ENCODE assay signal across 1 fruit fly cellular context in the genomic region with DNA sequence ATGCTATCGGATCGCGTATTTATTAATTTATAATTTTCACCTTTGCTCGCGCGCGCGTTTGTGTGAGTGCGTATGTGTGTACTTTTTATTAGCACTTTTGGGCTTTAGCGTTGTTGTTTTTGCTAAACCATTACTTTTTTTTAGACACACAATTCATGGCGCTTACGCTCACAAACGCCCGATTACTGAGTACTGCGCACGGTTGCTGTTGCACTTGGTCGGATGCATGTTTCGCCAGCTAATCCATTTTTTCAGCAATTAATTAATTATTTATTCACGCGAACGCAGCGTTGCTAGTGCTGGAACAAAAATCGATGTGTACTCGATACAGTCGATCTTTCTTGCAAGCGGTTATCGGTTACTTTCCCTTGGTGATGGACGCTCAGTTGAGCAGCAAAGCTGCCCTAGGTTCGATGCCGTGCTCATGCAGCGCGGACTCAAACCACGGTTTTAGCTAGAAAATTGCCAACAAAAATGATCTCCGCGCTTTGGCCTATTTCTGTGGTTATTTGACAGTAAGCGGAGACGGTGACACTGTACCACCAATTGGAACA.
TF ChIP-seq lines count a peak whose summit lies in the region.

TSS of gene smg (minus strand) at position 304 of the 554 bp plus-strand sequence.
TSS of gene CG5087 (plus strand) at position 499 of the 554 bp plus-strand sequence.

TF ChIP-seq in whole organism, embryonic, 481 proteins besides CTCF, POLR2A, EP300 and RAD21 (continued from another document and continues in another):
- TF ChIP-seq Hsf (GFP tag; optimal IDR thresholded peaks at IDR 0.05; lab: Kevin White, UChicago) (peak; percentile 19), CG33213 (GFP tag; optimal IDR thresholded peaks at IDR 0.05; lab: Kevin White, UChicago) (peak; percentile 93), CG15696 (tag; optimal IDR thresholded peaks at IDR 0.05; lab: Kevin White, UChicago) (no peak), sens-2 (GFP tag; IDR thresholded peaks at IDR 0.05; lab: Robert Waterston, UW) (no peak), Hand (GFP tag; optimal IDR thresholded peaks at IDR 0.05; lab: Kevin White, UChicago) (no peak), jumu (GFP tag; optimal IDR thresholded peaks at IDR 0.05; lab: Kevin White, UChicago) (peak; percentile 66), Xbp1 (GFP tag; optimal IDR thresholded peaks at IDR 0.05; lab: Kevin White, UChicago) (peak; percentile 67), lov (optimal IDR thresholded peaks at IDR 0.05; lab: Kevin White, UChicago) (no peak), lov (GFP tag; IDR thresholded peaks at IDR 0.05; lab: Robert Waterston, UW) (no peak), NC2α (GFP tag; optimal IDR thresholded peaks at IDR 0.05; lab: Kevin White, UChicago) (no peak), dati (GFP tag; IDR thresholded peaks at IDR 0.05; lab: Robert Waterston, UW) (no peak), CG15514 (GFP tag; optimal IDR thresholded peaks at IDR 0.05; lab: Kevin White, UChicago) (peak; percentile 78), vvl (GFP tag; IDR thresholded peaks at IDR 0.05; lab: Robert Waterston, UW) (peak; percentile 85), HLH54F (GFP tag; optimal IDR thresholded peaks at IDR 0.05; lab: Kevin White, UChicago) (peak; percentile 61), sqz (GFP tag; optimal IDR thresholded peaks at IDR 0.05; lab: Kevin White, UChicago) (no peak), ab (GFP tag; optimal IDR thresholded peaks at IDR 0.05; lab: Kevin White, UChicago) (no peak), Nf-YB (GFP tag; optimal IDR thresholded peaks at IDR 0.05; lab: Kevin White, UChicago) (peak; percentile 2), mirr (GFP tag; optimal IDR thresholded peaks at IDR 0.05; lab: Kevin White, UChicago) (no peak), ash1 (GFP tag; optimal IDR thresholded peaks at IDR 0.05; lab: Kevin White, UChicago) (peak; percentile 24), CG32767 (GFP tag; IDR thresholded peaks at IDR 0.05; lab: Robert Waterston, UW) (no peak), CG2120 (GFP tag; optimal IDR thresholded peaks at IDR 0.05; lab: Kevin White, UChicago) (peak; percentile 72), B-H2 (GFP tag; optimal IDR thresholded peaks at IDR 0.05; lab: Kevin White, UChicago) (peak; percentile 64), nom (GFP tag; optimal IDR thresholded peaks at IDR 0.05; lab: Kevin White, UChicago) (peak; percentile 0), CG15269 (tag; optimal IDR thresholded peaks at IDR 0.05; lab: Kevin White, UChicago) (no peak), Stat92E (GFP tag; optimal IDR thresholded peaks at IDR 0.05; lab: Kevin White, UChicago) (peak in 1 of 3 experiments; percentile 52), sisA (GFP tag; IDR thresholded peaks at IDR 0.05; lab: Robert Waterston, UW) (0 out of 2 replicates have a peak, but pooled peaks have one; percentile 23), her (GFP tag; optimal IDR thresholded peaks at IDR 0.05; lab: Kevin White, UChicago) (peak; percentile 68), CG11398 (GFP tag; optimal IDR thresholded peaks at IDR 0.05; lab: Kevin White, UChicago) (peak; percentile 56), CG18262 (tag; optimal IDR thresholded peaks at IDR 0.05; lab: Kevin White, UChicago) (peak; percentile 25), BEAF-32 (GFP tag; optimal IDR thresholded peaks at IDR 0.05; lab: Kevin White, UChicago) (peak; percentile 76), pb (GFP tag; optimal IDR thresholded peaks at IDR 0.05; lab: Kevin White, UChicago) (no peak), trem (tag; optimal IDR thresholded peaks at IDR 0.05; lab: Kevin White, UChicago) (peak; percentile 86), CG6689 (GFP tag; IDR thresholded peaks at IDR 0.05; lab: Robert Waterston, UW) (no peak), Lhr (GFP tag; optimal IDR thresholded peaks at IDR 0.05; lab: Kevin White, UChicago) (peak; percentile 97), Dp (GFP tag; optimal IDR thresholded peaks at IDR 0.05; lab: Kevin White, UChicago) (peak; percentile 56), danr (GFP tag; IDR thresholded peaks at IDR 0.05; lab: Robert Waterston, UW) (no peak), CG18619 (GFP tag; optimal IDR thresholded peaks at IDR 0.05; lab: Kevin White, UChicago) (no peak), CG14441 (GFP tag; IDR thresholded peaks at IDR 0.05; lab: Robert Waterston, UW) (0 out of 2 replicates have a peak, but pooled peaks have one; percentile 25), Dfd (GFP tag; optimal IDR thresholded peaks at IDR 0.05; lab: Kevin White, UChicago) (no peak), CG10959 (GFP tag; IDR thresholded peaks at IDR 0.05; lab: Robert Waterston, UW) (no peak), CG15479 (GFP tag; optimal IDR thresholded peaks at IDR 0.05; lab: Kevin White, UChicago) (no peak), abd-A (tag; optimal IDR thresholded peaks at IDR 0.05; lab: Kevin White, UChicago) (peak; percentile 96), CG13775 (GFP tag; optimal IDR thresholded peaks at IDR 0.05; lab: Kevin White, UChicago) (no peak), CG17361 (GFP tag; IDR thresholded peaks at IDR 0.05; lab: Robert Waterston, UW) (peak; percentile 11; the same call in 1 of the 3 replicates), CG6791 (GFP tag; IDR thresholded peaks at IDR 0.05; lab: Robert Waterston, UW; ENCODE audit: partially characterized antibody) (peak; percentile 85), lmd (GFP tag; IDR thresholded peaks at IDR 0.05; lab: Robert Waterston, UW) (peak; percentile 19; the same call in 1 of the 2 replicates), da (GFP tag; optimal IDR thresholded peaks at IDR 0.05; lab: Kevin White, UChicago) (peak; percentile 16), CG3407 (GFP tag; optimal IDR thresholded peaks at IDR 0.05; lab: Kevin White, UChicago) (no peak), CG5180 (GFP tag; optimal IDR thresholded peaks at IDR 0.05; lab: Kevin White, UChicago) (no peak), Awh (GFP tag; IDR thresholded peaks at IDR 0.05; lab: Robert Waterston, UW) (no peak), zen (tag; optimal IDR thresholded peaks at IDR 0.05; lab: Kevin White, UChicago) (peak; percentile 68), CG8290 (GFP tag; optimal IDR thresholded peaks at IDR 0.05; lab: Kevin White, UChicago) (peak; percentile 30), CG8290 (tag; optimal IDR thresholded peaks at IDR 0.05; lab: Kevin White, UChicago) (no peak), NFAT (GFP tag; IDR thresholded peaks at IDR 0.05; lab: Robert Waterston, UW) (peak; percentile 71), CG13894 (tag; optimal IDR thresholded peaks at IDR 0.05; lab: Kevin White, UChicago) (no peak), Gug (GFP tag; IDR thresholded peaks at IDR 0.05; lab: Robert Waterston, UW) (peak; percentile 55; the same call in 1 of the 4 replicates), CG12236 (GFP tag; optimal IDR thresholded peaks at IDR 0.05; lab: Kevin White, UChicago) (no peak), D (optimal IDR thresholded peaks at IDR 0.05; lab: Kevin White, UChicago) (no peak), D (GFP tag; optimal IDR thresholded peaks at IDR 0.05; lab: Kevin White, UChicago) (no peak), Dbx (GFP tag; IDR thresholded peaks at IDR 0.05; lab: Robert Waterston, UW) (peak; percentile 69), CG17612 (GFP tag; IDR thresholded peaks at IDR 0.05; lab: Robert Waterston, UW) (no peak), CG30431 (GFP tag; optimal IDR thresholded peaks at IDR 0.05; lab: Kevin White, UChicago) (no peak), CG15011 (GFP tag; optimal IDR thresholded peaks at IDR 0.05; lab: Kevin White, UChicago) (no peak), sd (tag; optimal IDR thresholded peaks at IDR 0.05; lab: Kevin White, UChicago) (peak; percentile 87), E2f2 (GFP tag; IDR thresholded peaks at IDR 0.05; lab: Robert Waterston, UW) (peak; percentile 46), CG18764 (GFP tag; optimal IDR thresholded peaks at IDR 0.05; lab: Kevin White, UChicago) (no peak), gro (GFP tag; optimal IDR thresholded peaks at IDR 0.05; lab: Kevin White, UChicago) (peak; percentile 66), psq (GFP tag; optimal IDR thresholded peaks at IDR 0.05; lab: Kevin White, UChicago) (peak; percentile 15), CG11247 (GFP tag; IDR thresholded peaks at IDR 0.05; lab: Robert Waterston, UW) (peak; percentile 36; the same call in 1 of the 2 replicates), eve (GFP tag; optimal IDR thresholded peaks at IDR 0.05; lab: Kevin White, UChicago) (no peak), CG13123 (GFP tag; optimal IDR thresholded peaks at IDR 0.05; lab: Kevin White, UChicago) (peak; percentile 1), hbn (GFP tag; IDR thresholded peaks at IDR 0.05; lab: Robert Waterston, UW; ENCODE audit: partially characterized antibody) (peak; percentile 54), ind (GFP tag; optimal IDR thresholded peaks at IDR 0.05; lab: Kevin White, UChicago) (peak; percentile 17), pnt (GFP tag; optimal IDR thresholded peaks at IDR 0.05; lab: Kevin White, UChicago) (no peak), CG6254 (GFP tag; optimal IDR thresholded peaks at IDR 0.05; lab: Kevin White, UChicago) (no peak), Gsc (GFP tag; IDR thresholded peaks at IDR 0.05; lab: Robert Waterston, UW) (no peak), CG3847 (GFP tag; IDR thresholded peaks at IDR 0.05; lab: Robert Waterston, UW) (peak; percentile 70), CG10147 (GFP tag; optimal IDR thresholded peaks at IDR 0.05; lab: Kevin White, UChicago) (no peak), Nf-YC (tag; optimal IDR thresholded peaks at IDR 0.05; lab: Kevin White, UChicago) (peak; percentile 58), CG10366 (GFP tag; IDR thresholded peaks at IDR 0.05; lab: Robert Waterston, UW) (no peak), CG2889 (GFP tag; IDR thresholded peaks at IDR 0.05; lab: Robert Waterston, UW) (no peak), Usf (GFP tag; optimal IDR thresholded peaks at IDR 0.05; lab: Kevin White, UChicago) (peak; percentile 9), Meics (GFP tag; optimal IDR thresholded peaks at IDR 0.05; lab: Kevin White, UChicago) (no peak), ara (GFP tag; IDR thresholded peaks at IDR 0.05; lab: Robert Waterston, UW) (no peak), toy (GFP tag; IDR thresholded peaks at IDR 0.05; lab: Robert Waterston, UW) (no peak), oc (tag; optimal IDR thresholded peaks at IDR 0.05; lab: Kevin White, UChicago) (no peak), Trl (optimal IDR thresholded peaks at IDR 0.05; lab: Kevin White, UChicago) (no peak), Trl (GFP tag; optimal IDR thresholded peaks at IDR 0.05; lab: Kevin White, UChicago) (peak; percentile 32), croc (GFP tag; conservative IDR thresholded peaks at IDR 0.05; lab: Robert Waterston, UW) (no peak), CG1024 (GFP tag; IDR thresholded peaks at IDR 0.05; lab: Robert Waterston, UW) (no peak), dm (GFP tag; optimal IDR thresholded peaks at IDR 0.05; lab: Kevin White, UChicago) (peak; percentile 57), CG12744 (GFP tag; optimal IDR thresholded peaks at IDR 0.05; lab: Kevin White, UChicago) (no peak), CG17385 (GFP tag; optimal IDR thresholded peaks at IDR 0.05; lab: Kevin White, UChicago) (no peak), HHEX (GFP tag; optimal IDR thresholded peaks at IDR 0.05; lab: Kevin White, UChicago) (no peak), Eip74EF (GFP tag; optimal IDR thresholded peaks at IDR 0.05; lab: Kevin White, UChicago) (peak in 1 of 2 experiments; percentile 50), so (GFP tag; IDR thresholded peaks at IDR 0.05; lab: Robert Waterston, UW) (no peak; the same call in 2 of the 3 replicates), peb (GFP tag; IDR thresholded peaks at IDR 0.05; lab: Robert Waterston, UW) (no peak), Camta (GFP tag; optimal IDR thresholded peaks at IDR 0.05; lab: Kevin White, UChicago) (no peak), hb (GFP tag; IDR thresholded peaks at IDR 0.05; lab: Robert Waterston, UW; ENCODE audit: partially characterized antibody) (0 out of 3 replicates have a peak, but pooled peaks have one; percentile 42), CG14965 (GFP tag; optimal IDR thresholded peaks at IDR 0.05; lab: Kevin White, UChicago; ENCODE audit: borderline replicate concordance) (no peak), CG11085 (GFP tag; IDR thresholded peaks at IDR 0.05; lab: Robert Waterston, UW) (0 out of 2 replicates have a peak, but pooled peaks have one; percentile 22), Sox100B (GFP tag; optimal IDR thresholded peaks at IDR 0.05; lab: Kevin White, UChicago) (no peak), gfzf (GFP tag; optimal IDR thresholded peaks at IDR 0.05; lab: Kevin White, UChicago) (peak; percentile 100), wdn (GFP tag; IDR thresholded peaks at IDR 0.05; lab: Robert Waterston, UW) (peak; percentile 31; the same call in 1 of the 2 replicates), Myb (GFP tag; optimal IDR thresholded peaks at IDR 0.05; lab: Kevin White, UChicago) (peak; percentile 49), ap (GFP tag; IDR thresholded peaks at IDR 0.05; lab: Robert Waterston, UW) (no peak), esg (GFP tag; conservative IDR thresholded peaks at IDR 0.05; lab: Robert Waterston, UW) (no peak), ATbp (GFP tag; optimal IDR thresholded peaks at IDR 0.05; lab: Kevin White, UChicago) (no peak), Pdp1 (GFP tag; optimal IDR thresholded peaks at IDR 0.05; lab: Kevin White, UChicago) (peak in 1 of 2 experiments; percentile 67), knrl (GFP tag; IDR thresholded peaks at IDR 0.05; lab: Robert Waterston, UW; ENCODE audit: partially characterized antibody) (peak; percentile 67), CG7357 (GFP tag; IDR thresholded peaks at IDR 0.05; lab: Robert Waterston, UW) (no peak), bbx (GFP tag; IDR thresholded peaks at IDR 0.05; lab: Robert Waterston, UW; ENCODE audit: partially characterized antibody) (peak; percentile 71), lilli (GFP tag; optimal IDR thresholded peaks at IDR 0.05; lab: Kevin White, UChicago) (peak; percentile 54), Sry-δ (GFP tag; optimal IDR thresholded peaks at IDR 0.05; lab: Kevin White, UChicago) (peak; percentile 99), Poxn (GFP tag; IDR thresholded peaks at IDR 0.05; lab: Robert Waterston, UW) (no peak), unc-4 (GFP tag; IDR thresholded peaks at IDR 0.05; lab: Robert Waterston, UW; ENCODE audit: partially characterized antibody) (peak; percentile 67), CG11696 (GFP tag; IDR thresholded peaks at IDR 0.05; lab: Robert Waterston, UW) (no peak), dimm (GFP tag; IDR thresholded peaks at IDR 0.05; lab: Robert Waterston, UW) (no peak), CG9215 (GFP tag; IDR thresholded peaks at IDR 0.05; lab: Robert Waterston, UW) (no peak), CG14050 (GFP tag; IDR thresholded peaks at IDR 0.05; lab: Robert Waterston, UW) (no peak), shn (GFP tag; optimal IDR thresholded peaks at IDR 0.05; lab: Kevin White, UChicago) (peak; percentile 25), CG11456 (GFP tag; IDR thresholded peaks at IDR 0.05; lab: Robert Waterston, UW) (peak; percentile 50; the same call in 1 of the 3 replicates), B-H1 (GFP tag; IDR thresholded peaks at IDR 0.05; lab: Robert Waterston, UW) (no peak), CG6854 (GFP tag; optimal IDR thresholded peaks at IDR 0.05; lab: Kevin White, UChicago) (peak; percentile 40), yki (optimal IDR thresholded peaks at IDR 0.05; lab: Kevin White, UChicago) (no peak)
